Worm (Caenorhabditis elegans) whole organism, L2 larva: Measurements from ENCODE around the gene ZK353.4.

Source experiments
- R02D3.7 ChIP-seq: fragments of 150-350 bp; optimal IDR thresholded peaks from 2 replicates; lab custom pipeline; 2014; ENCODE audit warnings: missing biosample characterization, missing genetic modification characterization
- ZK546.5 ChIP-seq: sonication (generic microtip); optimal IDR thresholded peaks from 2 replicates; lab custom pipeline; 2017; ENCODE audit warnings: missing biosample characterization, missing genetic modification characterization
- alr-1 ChIP-seq: fragments of 150-350 bp; optimal IDR thresholded peaks from 2 replicates; lab custom pipeline; 2014; ENCODE audit warnings: missing biosample characterization, missing genetic modification characterization
- aly-2 ChIP-seq: fragments of 150-350 bp; optimal IDR thresholded peaks from 2 replicates; lab custom pipeline; 2014; ENCODE audit warnings: missing biosample characterization, missing genetic modification characterization
- ama-1 ChIP-seq: fragments of 150-350 bp; optimal IDR thresholded peaks from 2 replicates; lab custom pipeline; 2018; ENCODE audit warnings: inconsistent platforms
- ceh-16 ChIP-seq: fragments of 150-350 bp; optimal IDR thresholded peaks from 2 replicates; lab custom pipeline; 2014; ENCODE audit warnings: missing biosample characterization, missing genetic modification characterization
- crh-2 ChIP-seq: sonication (generic microtip); optimal IDR thresholded peaks from 2 replicates; lab custom pipeline; 2017; ENCODE audit warnings: missing biosample characterization, missing genetic modification characterization
- dmd-4 ChIP-seq: sonication (generic microtip); optimal IDR thresholded peaks from 2 replicates; lab custom pipeline; 2017; ENCODE audit warnings: missing biosample characterization, missing genetic modification characterization
- egl-27 ChIP-seq: sonication (generic microtip); optimal IDR thresholded peaks from 3 replicates; lab custom pipeline; 2017; ENCODE audit warnings: missing biosample characterization, missing genetic modification reagents, missing genetic modification characterization
- elt-1 ChIP-seq: fragments of 150-350 bp; optimal IDR thresholded peaks from 2 replicates; lab custom pipeline; 2014; ENCODE audit warnings: missing biosample characterization, missing genetic modification characterization
- elt-3 ChIP-seq: sonication (generic microtip); optimal IDR thresholded peaks from 2 replicates; lab custom pipeline; 2017; ENCODE audit warnings: missing biosample characterization, missing genetic modification characterization
- fos-1 ChIP-seq: fragments of 150-350 bp; optimal IDR thresholded peaks from 2 replicates; lab custom pipeline; 2014; ENCODE audit warnings: missing biosample characterization, missing genetic modification characterization
- gmeb-1 ChIP-seq: fragments of 150-350 bp; optimal IDR thresholded peaks from 2 replicates; lab custom pipeline; 2014; ENCODE audit warnings: missing biosample characterization, missing genetic modification characterization
- lin-11 ChIP-seq: fragments of 150-350 bp; sonication (generic microtip); optimal IDR thresholded peaks from 2 replicates; lab custom pipeline; 2014; ENCODE audit warnings: missing biosample characterization, missing genetic modification characterization, inconsistent platforms, mixed read lengths
- lin-13 ChIP-seq: fragments of 150-350 bp; optimal IDR thresholded peaks from 2 replicates; lab custom pipeline; 2014; ENCODE audit warnings: missing biosample characterization, missing genetic modification reagents, missing genetic modification characterization
- lin-39 ChIP-seq: fragments of 150-350 bp; optimal IDR thresholded peaks from 2 replicates; lab custom pipeline; 2014; ENCODE audit warnings: missing biosample characterization, missing genetic modification reagents, missing genetic modification characterization
- lsy-2 ChIP-seq, 2 experiments: fragments of 150-350 bp in 1 of 2; sonication (generic microtip) in 1 of 2; optimal IDR thresholded peaks; 2 replicates each; lab custom pipeline; 2014 to 2017; ENCODE audit warnings: missing biosample characterization in 2 of 2, missing genetic modification characterization in 2 of 2
- mbf-1 ChIP-seq: sonication (generic microtip); optimal IDR thresholded peaks from 2 replicates; lab custom pipeline; 2017; ENCODE audit warnings: missing biosample characterization, missing genetic modification characterization
- mdl-1 ChIP-seq, 2 experiments: fragments of 150-350 bp in 1 of 2; sonication (generic microtip) in 1 of 2; optimal IDR thresholded peaks; 2 replicates each; lab custom pipeline; 2017; ENCODE audit warnings: missing biosample characterization in 2 of 2, missing genetic modification characterization in 2 of 2
- nhr-10 ChIP-seq: sonication (generic microtip); optimal IDR thresholded peaks from 2 replicates; lab custom pipeline; 2017; ENCODE audit warnings: missing biosample characterization, missing genetic modification characterization
- nhr-11 ChIP-seq: fragments of 150-350 bp; optimal IDR thresholded peaks from 2 replicates; lab custom pipeline; 2014; ENCODE audit warnings: missing biosample characterization, missing genetic modification characterization
- nhr-12 ChIP-seq: fragments of 150-350 bp; optimal IDR thresholded peaks from 2 replicates; lab custom pipeline; 2014; ENCODE audit warnings: missing biosample characterization, missing genetic modification characterization
- nhr-129 ChIP-seq: fragments of 150-350 bp; optimal IDR thresholded peaks from 2 replicates; lab custom pipeline; 2014; ENCODE audit warnings: missing biosample characterization, missing genetic modification characterization
- nhr-21 ChIP-seq: fragments of 150-350 bp; optimal IDR thresholded peaks from 2 replicates; lab custom pipeline; 2014; ENCODE audit warnings: missing biosample characterization, missing genetic modification characterization
- nhr-23 ChIP-seq: fragments of 150-350 bp; optimal IDR thresholded peaks from 2 replicates; lab custom pipeline; 2014; ENCODE audit warnings: missing biosample characterization, missing genetic modification reagents, missing genetic modification characterization
- nhr-25 ChIP-seq: fragments of 150-350 bp; sonication (generic microtip); optimal IDR thresholded peaks from 3 replicates; lab custom pipeline; 2014; ENCODE audit warnings: missing biosample characterization, missing genetic modification characterization
- nhr-77 ChIP-seq: fragments of 150-350 bp; optimal IDR thresholded peaks from 2 replicates; lab custom pipeline; 2014; ENCODE audit warnings: missing biosample characterization, missing genetic modification characterization
- peb-1 ChIP-seq: fragments of 150-350 bp; optimal IDR thresholded peaks from 2 replicates; lab custom pipeline; 2014; ENCODE audit warnings: missing biosample characterization, missing genetic modification characterization
- sem-4 ChIP-seq: fragments of 150-350 bp; optimal IDR thresholded peaks from 2 replicates; lab custom pipeline; 2014; ENCODE audit warnings: missing biosample characterization, missing genetic modification reagents, missing genetic modification characterization
- skn-1 ChIP-seq: sonication (generic microtip); optimal IDR thresholded peaks from 2 replicates; lab custom pipeline; 2017; ENCODE audit warnings: missing biosample characterization, missing genetic modification characterization
- sma-3 ChIP-seq: sonication (generic microtip); optimal IDR thresholded peaks from 2 replicates; lab custom pipeline; 2016; ENCODE audit warnings: missing genetic modification reagents, missing genetic modification characterization, missing compliant biosample characterization
- unc-39 ChIP-seq: fragments of 150-350 bp; optimal IDR thresholded peaks from 2 replicates; lab custom pipeline; 2014; ENCODE audit warnings: missing biosample characterization, missing genetic modification characterization
- unc-55 ChIP-seq: fragments of 150-350 bp; sonication (generic microtip); optimal IDR thresholded peaks from 3 replicates; lab custom pipeline; 2014; ENCODE audit warnings: missing biosample characterization, missing genetic modification reagents, missing genetic modification characterization
- unc-62 ChIP-seq: fragments of 150-350 bp; optimal IDR thresholded peaks from 2 replicates; lab custom pipeline; 2014; ENCODE audit warnings: missing biosample characterization, missing genetic modification reagents, missing genetic modification characterization
- zag-1 ChIP-seq: fragments of 150-350 bp; optimal IDR thresholded peaks from 2 replicates; lab custom pipeline; 2014; ENCODE audit warnings: missing biosample characterization, missing genetic modification characterization
- ztf-11 ChIP-seq: sonication (generic microtip); optimal IDR thresholded peaks from 2 replicates; lab custom pipeline; 2017; ENCODE audit warnings: missing biosample characterization, missing genetic modification characterization
- ztf-4 ChIP-seq: fragments of 150-350 bp; optimal IDR thresholded peaks from 2 replicates; lab custom pipeline; 2014; ENCODE audit warnings: missing biosample characterization, missing genetic modification characterization

Gene ZK353.4

ce11 chrIII:8410747-8411146 lies 21.3 kb upstream of the ZK353.4 start:
- TF ChIP-seq ztf-4 (tag; lab: Kevin White, UChicago): no peak
- TF ChIP-seq gmeb-1 (tag; lab: Kevin White, UChicago): no peak
- TF ChIP-seq lin-13 (GFP tag; lab: Kevin White, UChicago): no peak
- TF ChIP-seq unc-39 (tag; lab: Kevin White, UChicago): no peak
- no peak for TF ChIP-seq nhr-77 (tag; lab: Kevin White, UChicago)
- no peak for TF ChIP-seq ceh-16 (tag; lab: Kevin White, UChicago)
- no peak for TF ChIP-seq zag-1 (tag; lab: Kevin White, UChicago)
- TF ChIP-seq lsy-2 (tag; optimal IDR thresholded peaks at IDR 0.05; lab: Kevin White, UChicago): no peak
- no peak for TF ChIP-seq elt-3 (tag; lab: Kevin White, UChicago)
- no peak for TF ChIP-seq nhr-10 (tag; lab: Kevin White, UChicago)
- TF ChIP-seq nhr-11: no peak
- TF ChIP-seq unc-55 (GFP tag; lab: Kevin White, UChicago): no peak
- no peak for TF ChIP-seq sma-3 (GFP tag; lab: Kevin White, UChicago)
- no peak for TF ChIP-seq nhr-23 (tag; lab: Kevin White, UChicago)
- no peak for TF ChIP-seq mdl-1 (tag; optimal IDR thresholded peaks at IDR 0.05; lab: Kevin White, UChicago)

- TF ChIP-seq mdl-1 (tag; optimal IDR thresholded peaks at IDR 0.05; lab: Kevin White, UChicago) (no peak), R02D3.7 (tag; lab: Kevin White, UChicago) (no peak), ZK546.5 (tag; lab: Kevin White, UChicago) (no peak), unc-62 (GFP tag; lab: Kevin White, UChicago) (no peak), nhr-25 (no peak), lin-39 (tag; lab: Kevin White, UChicago) (no peak), nhr-129 (tag; lab: Kevin White, UChicago) (no peak)
Observed at ce11 chrIII:8409166-8409565, 19.7 kb upstream of the ZK353.4 start, which contains the start of gene ZK353.9. Gene ZK353.9, plus strand, starts transcription at chrIII:8409496.

DNA sequence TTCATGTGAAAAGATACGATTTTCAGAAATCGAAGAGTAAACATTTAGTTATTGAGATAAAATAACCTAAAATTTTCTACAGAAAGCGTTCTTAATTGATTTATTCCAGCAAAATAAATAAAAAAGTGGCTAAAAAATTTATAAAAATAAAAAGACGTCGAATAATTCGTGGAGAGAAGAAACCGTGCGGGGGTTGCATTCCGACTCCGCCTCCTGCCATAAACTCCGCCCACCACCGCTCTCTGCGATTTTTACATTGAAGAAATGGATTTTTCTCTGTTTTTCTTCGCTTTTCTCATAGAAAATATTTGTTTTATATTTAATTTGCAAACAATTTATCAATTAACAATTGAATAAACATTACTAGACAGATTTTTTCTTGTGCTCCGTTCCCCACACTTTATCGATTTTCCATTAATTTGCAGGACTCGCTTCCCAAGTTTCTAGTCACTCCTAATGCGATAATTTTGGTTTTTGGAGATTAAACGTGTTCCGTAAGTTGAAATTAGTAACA lies 16.1 kb upstream of the ZK353.4 start, which contains the start of the genes ubxn-4 and cyy-1:
ubxn-4 (minus strand) TSS at position 114 of the 514 bp plus-strand sequence.
cyy-1 (plus strand) TSS at position 426 of the 514 bp plus-strand sequence.
- TF ChIP-seq ama-1 (lab: Kevin White, UChicago) (no peak), elt-3 (tag; lab: Kevin White, UChicago) (no peak), lsy-2 (tag; optimal IDR thresholded peaks at IDR 0.05; lab: Kevin White, UChicago) (peak in 1 of 2 experiments; percentile 11), skn-1 (tag; lab: Kevin White, UChicago) (no peak), unc-55 (GFP tag; lab: Kevin White, UChicago) (peak; percentile 38), crh-2 (no peak), R02D3.7 (tag; lab: Kevin White, UChicago) (no peak)

DNA sequence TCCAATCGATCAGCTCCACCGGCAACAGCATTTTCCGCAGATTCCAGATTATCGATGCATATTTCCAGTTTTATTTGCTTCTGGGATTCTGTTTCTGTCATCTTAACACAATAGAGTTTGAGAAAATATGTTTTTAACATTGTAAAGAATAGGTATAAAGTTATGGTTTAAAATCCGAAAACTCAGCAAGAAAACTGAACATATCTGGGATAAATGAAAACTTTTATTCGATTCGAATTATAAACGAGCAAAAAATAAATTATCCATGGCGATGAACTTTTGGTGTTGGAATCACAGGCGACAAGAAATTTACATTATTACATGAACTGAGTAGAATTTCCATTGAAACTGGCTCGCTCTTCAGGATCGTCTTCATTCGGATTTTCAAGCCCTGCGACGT lies 14.1 kb upstream of the ZK353.4 start, which contains the start of gene cutc-1:
cutc-1 (minus strand) TSS at position 101 of the 400 bp plus-strand sequence.
- no peak for TF ChIP-seq elt-1 (tag; lab: Kevin White, UChicago)
- no peak for TF ChIP-seq nhr-21 (tag; lab: Kevin White, UChicago)
- TF ChIP-seq peb-1 (tag; lab: Kevin White, UChicago): no peak
- no peak for TF ChIP-seq zag-1 (tag; lab: Kevin White, UChicago)
- no peak for TF ChIP-seq sem-4 (tag; lab: Kevin White, UChicago)
- no peak for TF ChIP-seq mdl-1 (tag; optimal IDR thresholded peaks at IDR 0.05; lab: Kevin White, UChicago)
- no peak for TF ChIP-seq egl-27 (tag; lab: Kevin White, UChicago)
- TF ChIP-seq ztf-11 (tag; lab: Kevin White, UChicago): no peak
- TF ChIP-seq fos-1 (tag; lab: Kevin White, UChicago): no peak
- no peak for TF ChIP-seq nhr-10 (tag; lab: Kevin White, UChicago)
- TF ChIP-seq alr-1 (tag; lab: Kevin White, UChicago): no peak
- TF ChIP-seq aly-2 (tag; lab: Kevin White, UChicago): no peak
- no peak for TF ChIP-seq nhr-12
- no peak for TF ChIP-seq nhr-23 (tag; lab: Kevin White, UChicago)

ce11 chrIII:8402633-8403032 lies 13.2 kb upstream of the ZK353.4 start:
- TF ChIP-seq aly-2 (tag; lab: Kevin White, UChicago) (no peak), R02D3.7 (tag; lab: Kevin White, UChicago) (no peak), sem-4 (tag; lab: Kevin White, UChicago) (no peak), lin-11 (tag; lab: Kevin White, UChicago) (no peak), ceh-16 (tag; lab: Kevin White, UChicago) (no peak), dmd-4 (tag; lab: Kevin White, UChicago) (no peak), mbf-1 (tag; lab: Kevin White, UChicago) (no peak), fos-1 (tag; lab: Kevin White, UChicago) (no peak), nhr-25 (no peak), unc-62 (GFP tag; lab: Kevin White, UChicago) (no peak), nhr-12 (no peak)
